Worm (Caenorhabditis elegans): ENCODE results near the gene dpyd-1.

Gene dpyd-1

ce11 chrX:5467308-5467707 lies 362 bp upstream of the dpyd-1 start (continued):
- no peak for TF ChIP-seq D1046.2 (GFP tag; IDR thresholded peaks at IDR 0.05)
- TF ChIP-seq ces-1 (GFP tag; optimal IDR thresholded peaks at IDR 0.05) = no peak
- TF ChIP-seq pqm-1 (tag; optimal IDR thresholded peaks at IDR 0.05) = peak; percentile 57
- peak in 1 of 2 experiments; percentile 25 for TF ChIP-seq daf-16 (GFP tag; optimal IDR thresholded peaks at IDR 0.05)
- peak; percentile 89 for TF ChIP-seq daf-16 (tag; optimal IDR thresholded peaks at IDR 0.05)
- peak; percentile 62 for TF ChIP-seq cey-2 (tag; optimal IDR thresholded peaks at IDR 0.05; ENCODE audit: borderline replicate concordance, insufficient read depth)
- TF ChIP-seq php-3 (GFP tag; IDR thresholded peaks at IDR 0.05) = peak; percentile 78
- TF ChIP-seq R02D3.7 (tag; optimal IDR thresholded peaks at IDR 0.05) = no peak
- TF ChIP-seq unc-62 (GFP tag; optimal IDR thresholded peaks at IDR 0.05 in 1 of 2) = peak in 1 of 2 experiments; percentile 4
- TF ChIP-seq unc-62 (tag; optimal IDR thresholded peaks at IDR 0.05) = no peak
- no peak for TF ChIP-seq madf-5 (GFP tag; IDR thresholded peaks at IDR 0.05)
- TF ChIP-seq nhr-76 (tag; optimal IDR thresholded peaks at IDR 0.05) = no peak
- TF ChIP-seq hlh-11 (tag; optimal IDR thresholded peaks at IDR 0.05) = peak; percentile 82
- peak; percentile 77 for TF ChIP-seq hlh-30 (tag; optimal IDR thresholded peaks at IDR 0.05; ENCODE audit: insufficient read depth)
- no peak for TF ChIP-seq snpc-1.2 (GFP tag; IDR thresholded peaks at IDR 0.05)
- peak; percentile 56; the same call in 1 of the 2 replicates for TF ChIP-seq ceh-20 (GFP tag; IDR thresholded peaks at IDR 0.05)
- no peak for TF ChIP-seq nhr-42 (GFP tag; IDR thresholded peaks at IDR 0.05)
- TF ChIP-seq dmd-6 (GFP tag; IDR thresholded peaks at IDR 0.05) = peak; percentile 94
- TF ChIP-seq lir-3 (tag; optimal IDR thresholded peaks at IDR 0.05) = no peak
- TF ChIP-seq snpc-4 (tag; optimal IDR thresholded peaks at IDR 0.05) = no peak
- TF ChIP-seq tra-1 (GFP tag; IDR thresholded peaks at IDR 0.05) = peak; percentile 88
- no peak for TF ChIP-seq aha-1 (tag)
- TF ChIP-seq nhr-102 (tag; optimal IDR thresholded peaks at IDR 0.05) = peak; percentile 32
- TF ChIP-seq mep-1 (tag; optimal IDR thresholded peaks at IDR 0.05) = peak; percentile 10
- TF ChIP-seq nhr-77 (tag; optimal IDR thresholded peaks at IDR 0.05) = peak; percentile 29
- TF ChIP-seq mdl-1 (tag; optimal IDR thresholded peaks at IDR 0.05) = peak in 1 of 2 experiments; percentile 73
- no peak for TF ChIP-seq saeg-2 (GFP tag; IDR thresholded peaks at IDR 0.05)
- TF ChIP-seq Y105C5A.15 (GFP tag; IDR thresholded peaks at IDR 0.05) = no peak
- TF ChIP-seq vab-7 (GFP tag; IDR thresholded peaks at IDR 0.05) = no peak

ce11 chrX:5470111-5470745 lies 2.6 kb downstream of the dpyd-1 start:
- TF ChIP-seq lir-3 (tag; optimal IDR thresholded peaks at IDR 0.05) (no peak), arid-1 (GFP tag; conservative IDR thresholded peaks at IDR 0.05) (no peak), unc-62 (GFP tag; optimal IDR thresholded peaks at IDR 0.05 in 1 of 2) (peak in 1 of 2 experiments; percentile 91), unc-62 (tag; optimal IDR thresholded peaks at IDR 0.05) (no peak), hmg-1.1 (GFP tag; IDR thresholded peaks at IDR 0.05) (no peak), nhr-48 (tag; optimal IDR thresholded peaks at IDR 0.05) (no peak), F10B5.3 (tag; optimal IDR thresholded peaks at IDR 0.05) (no peak), aha-1 (tag) (peak; percentile 41), ama-1 (optimal IDR thresholded peaks at IDR 0.05) (no peak), egl-43 (GFP tag; IDR thresholded peaks at IDR 0.05) (no peak), lsy-2 (tag; optimal IDR thresholded peaks at IDR 0.05) (no peak), ceh-32 (tag; optimal IDR thresholded peaks at IDR 0.05; ENCODE audit: poor library complexity) (no peak), nhr-111 (GFP tag; optimal IDR thresholded peaks at IDR 0.05) (no peak), R02D3.7 (tag; optimal IDR thresholded peaks at IDR 0.05) (no peak), nhr-11 (tag; optimal IDR thresholded peaks at IDR 0.05) (no peak), mdt-29 (GFP tag; IDR thresholded peaks at IDR 0.05) (no peak)

Measured in whole organism, L4 larva.